Worm (Caenorhabditis elegans) whole organism, L4/young adult: ENCODE data around the gene cutl-12.

Source experiments
- W03F9.2 ChIP-seq: fragments of 150-350 bp; optimal IDR thresholded peaks from 2 replicates; lab custom pipeline; 2014; ENCODE audit warnings: missing biosample characterization, missing genetic modification characterization
- him-1 ChIP-seq: sonication (generic microtip); optimal IDR thresholded peaks from 2 replicates; lab custom pipeline; 2016; ENCODE audit warnings: missing genotype, missing genetic modification reagents, missing genetic modification characterization, missing compliant biosample characterization

DNA sequence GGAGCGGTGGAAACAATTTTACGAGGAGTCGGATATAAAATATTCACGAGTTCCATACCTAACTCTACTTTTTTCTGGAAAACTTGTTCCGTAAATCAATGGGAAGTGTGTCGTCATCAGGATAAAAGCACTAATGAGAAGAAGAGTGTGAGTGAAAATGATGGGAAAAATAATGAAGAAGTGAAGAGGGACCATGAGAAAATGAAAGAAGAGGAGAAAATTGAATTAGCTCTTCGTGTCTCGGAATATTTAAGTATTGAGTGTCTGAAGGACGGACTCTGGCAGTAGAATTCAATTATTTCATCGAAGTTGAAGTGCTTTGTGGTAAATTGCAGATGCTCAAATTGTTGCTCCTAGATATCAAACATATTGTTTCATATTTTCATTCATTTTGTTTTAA, 45.1 kb downstream of the cutl-12 start:
- TF ChIP-seq him-1 = no peak
- no peak for TF ChIP-seq W03F9.2 (tag; lab: Kevin White, UChicago)
